Worm (Caenorhabditis elegans): ENCODE data around the gene cpsf-1.
"Not testable (repeated sequence)": the region's sequence is repeated elsewhere in the genome, so short reads cannot be mapped to it uniquely, and the experiment has no call there.

- not testable (repeated sequence) for TF ChIP-seq nhr-11 (tag; optimal IDR thresholded peaks at IDR 0.05); ZK546.5 (tag; optimal IDR thresholded peaks at IDR 0.05); mdl-1 (tag; optimal IDR thresholded peaks at IDR 0.05); mbf-1 (tag; optimal IDR thresholded peaks at IDR 0.05); unc-62 (GFP tag; optimal IDR thresholded peaks at IDR 0.05); peb-1 (tag; optimal IDR thresholded peaks at IDR 0.05); zag-1 (tag; optimal IDR thresholded peaks at IDR 0.05); skn-1 (tag; optimal IDR thresholded peaks at IDR 0.05); lin-11 (tag; optimal IDR thresholded peaks at IDR 0.05); lsy-2 (tag; optimal IDR thresholded peaks at IDR 0.05); unc-55 (GFP tag; optimal IDR thresholded peaks at IDR 0.05)
Measured at ce11 chrIV:2051195-2051594, 18.4 kb upstream of the cpsf-1 start, which contains the start of gene R05C11.4.
